Worm (Caenorhabditis elegans): Measurements from ENCODE around the gene T05C12.1.

- TF ChIP-seq flt-1 (GFP tag; IDR thresholded peaks at IDR 0.05) = no peak
- no peak for TF ChIP-seq T22C8.4 (GFP tag; IDR thresholded peaks at IDR 0.05)
- no peak for TF ChIP-seq med-1 (GFP tag; optimal IDR thresholded peaks at IDR 0.05; ENCODE audit: insufficient read depth)
Observed at ce11 chrII:8178614-8179013, 5.1 kb downstream of the T05C12.1 start.

All from whole organism, midembryonic.